Fruit fly (Drosophila melanogaster) whole organism, embryonic: Measurements from ENCODE around the gene CG4041.

ENCODE experiments used
- Bgb ChIP-seq: fragments of 200-800 bp; sonication (Bioruptor generic); IDR thresholded peaks from 2 replicates; pipeline ENCODE4 v1.3.6; 2022; ENCODE audit warnings: missing biosample characterization, missing genetic modification characterization; ENCODE audit not compliant: partially characterized antibody
- CG1024 ChIP-seq: fragments of 200-800 bp; sonication (Bioruptor generic); IDR thresholded peaks from 2 replicates; pipeline ENCODE4 v1.3.6; 2022; ENCODE audit warnings: missing biosample characterization, missing genetic modification characterization
- CG11695 ChIP-seq: fragments of 200-800 bp; sonication (Bioruptor generic); IDR thresholded peaks from 3 replicates; pipeline ENCODE4 v1.3.6; 2022; ENCODE audit warnings: missing biosample characterization, missing genetic modification characterization
- CG1233 ChIP-seq: fragments of 200-800 bp; sonication (Bioruptor generic); optimal IDR thresholded peaks from 4 replicates; lab custom pipeline; 2018; ENCODE audit warnings: missing biosample characterization, mild to moderate bottlenecking, missing genetic modification characterization
- CG12659 ChIP-seq: fragments of 200-800 bp; sonication (Bioruptor generic); optimal IDR thresholded peaks from 3 replicates; lab custom pipeline; 2017; ENCODE audit warnings: mild to moderate bottlenecking, missing biosample characterization, missing genetic modification reagents, missing genetic modification characterization
- CG12744 ChIP-seq: fragments of 200-800 bp; sonication (Bioruptor generic); optimal IDR thresholded peaks from 2 replicates; lab custom pipeline; 2016; ENCODE audit warnings: missing biosample characterization, missing genetic modification characterization
- CG12769 ChIP-seq: fragments of 200-800 bp; sonication (Bioruptor generic); optimal IDR thresholded peaks from 2 replicates; lab custom pipeline; 2019; ENCODE audit warnings: missing biosample characterization, mild to moderate bottlenecking, missing genetic modification characterization, moderate library complexity
- CG13894 ChIP-seq: fragments of 200-800 bp; sonication (Bioruptor generic); optimal IDR thresholded peaks from 3 replicates; lab custom pipeline; 2018; ENCODE audit warnings: missing biosample characterization, mild to moderate bottlenecking, missing genetic modification characterization, moderate library complexity
- CG1529 ChIP-seq: fragments of 200-800 bp; sonication (Bioruptor generic); optimal IDR thresholded peaks from 3 replicates; lab custom pipeline; 2018; ENCODE audit warnings: missing biosample characterization, missing genetic modification characterization
- CG18262 ChIP-seq: fragments of 200-800 bp; optimal IDR thresholded peaks from 3 replicates; lab custom pipeline; 2019; ENCODE audit warnings: missing biosample characterization, mild to moderate bottlenecking, missing genetic modification characterization, moderate library complexity
- CG1832 ChIP-seq: fragments of 200-800 bp; sonication (Bioruptor generic); optimal IDR thresholded peaks from 2 replicates; lab custom pipeline; 2017; ENCODE audit warnings: missing biosample characterization, mild to moderate bottlenecking, missing genetic modification characterization, inconsistent platforms
- CG18619 ChIP-seq: fragments of 200-800 bp; sonication (Bioruptor generic); optimal IDR thresholded peaks from 3 replicates; lab custom pipeline; 2017; ENCODE audit warnings: missing biosample characterization, mild to moderate bottlenecking, missing genetic modification characterization
- CG31224 ChIP-seq: fragments of 200-800 bp; sonication (Bioruptor generic); IDR thresholded peaks from 2 replicates; pipeline ENCODE4 v1.3.6; 2022; ENCODE audit warnings: missing biosample characterization, missing genetic modification characterization
- CG31365 ChIP-seq: fragments of 200-800 bp; sonication (Bioruptor generic); optimal IDR thresholded peaks from 2 replicates; lab custom pipeline; 2018; ENCODE audit warnings: missing biosample characterization, mild to moderate bottlenecking, missing genetic modification characterization
- CG31388 ChIP-seq: fragments of 200-800 bp; sonication (Bioruptor generic); optimal IDR thresholded peaks from 2 replicates; lab custom pipeline; 2016; ENCODE audit warnings: missing biosample characterization, missing genetic modification characterization
- CG3163 ChIP-seq: fragments of 200-800 bp; sonication (Bioruptor generic); optimal IDR thresholded peaks from 3 replicates; lab custom pipeline; 2016; ENCODE audit warnings: missing biosample characterization, missing genetic modification characterization
- CG42726 ChIP-seq: fragments of 200-800 bp; sonication (Bioruptor generic); IDR thresholded peaks from 2 replicates; pipeline ENCODE4 v1.3.6; 2022; ENCODE audit warnings: missing biosample characterization, missing genetic modification characterization; ENCODE audit not compliant: partially characterized antibody
- CG4328 ChIP-seq: fragments of 200-800 bp; sonication (Bioruptor generic); optimal IDR thresholded peaks from 3 replicates; lab custom pipeline; 2017; ENCODE audit warnings: missing biosample characterization, missing genetic modification reagents, missing genetic modification characterization
- CG4360 ChIP-seq: fragments of 200-800 bp; sonication (Bioruptor generic); IDR thresholded peaks from 2 replicates; pipeline ENCODE4 v1.3.6; 2022; ENCODE audit warnings: missing biosample characterization, missing genetic modification characterization
- CG6854 ChIP-seq: fragments of 200-800 bp; sonication (Bioruptor generic); optimal IDR thresholded peaks from 3 replicates; lab custom pipeline; 2017; ENCODE audit warnings: missing biosample characterization, mild to moderate bottlenecking, missing genetic modification characterization
- CG7745 ChIP-seq: fragments of 200-800 bp; sonication (Bioruptor generic); optimal IDR thresholded peaks from 2 replicates; lab custom pipeline; 2018; ENCODE audit warnings: missing biosample characterization, mild to moderate bottlenecking, missing genetic modification characterization, moderate library complexity
- CG8089 ChIP-seq: fragments of 200-800 bp; sonication (Bioruptor generic); optimal IDR thresholded peaks from 3 replicates; lab custom pipeline; 2016; ENCODE audit warnings: missing biosample characterization, missing genetic modification characterization
- CTCF ChIP-seq: fragments of 200-800 bp; sonication (Bioruptor generic); optimal IDR thresholded peaks from 2 replicates; lab custom pipeline; 2017; ENCODE audit warnings: missing biosample characterization, mild to moderate bottlenecking, missing genetic modification characterization, moderate library complexity
- CkIIα-i1 ChIP-seq: fragments of 200-800 bp; sonication (Bioruptor generic); IDR thresholded peaks from 2 replicates; pipeline ENCODE4 v1.3.6; 2022; ENCODE audit warnings: missing biosample characterization, missing genetic modification characterization
- Dbx ChIP-seq: fragments of 200-800 bp; sonication (Bioruptor generic); IDR thresholded peaks from 3 replicates; pipeline ENCODE4 v1.3.6; 2022; ENCODE audit warnings: missing biosample characterization, missing genetic modification characterization
- Elba2 ChIP-seq: fragments of 200-800 bp; sonication (Bioruptor generic); optimal IDR thresholded peaks from 3 replicates; lab custom pipeline; 2016; ENCODE audit warnings: missing biosample characterization, missing genetic modification characterization
- Fer1 ChIP-seq: fragments of 200-800 bp; sonication (Bioruptor generic); optimal IDR thresholded peaks from 2 replicates; lab custom pipeline; 2017; ENCODE audit warnings: missing biosample characterization, mild to moderate bottlenecking, missing genetic modification characterization
- Fer2 ChIP-seq: fragments of 200-800 bp; sonication (Bioruptor generic); optimal IDR thresholded peaks from 2 replicates; lab custom pipeline; 2018; ENCODE audit warnings: missing biosample characterization, mild to moderate bottlenecking, missing genetic modification characterization, moderate library complexity
- H15 ChIP-seq: fragments of 200-800 bp; sonication (Bioruptor generic); IDR thresholded peaks from 3 replicates; pipeline ENCODE4 v1.3.6; 2022; ENCODE audit warnings: missing biosample characterization, missing genetic modification characterization
- Kr ChIP-seq: fragments of 200-800 bp; sonication (Bioruptor generic); optimal IDR thresholded peaks from 2 replicates; lab custom pipeline; 2017; ENCODE audit warnings: missing biosample characterization, mild to moderate bottlenecking, missing genetic modification characterization
- Mes4 ChIP-seq: fragments of 200-800 bp; sonication (Bioruptor generic); optimal IDR thresholded peaks from 2 replicates; lab custom pipeline; 2016; ENCODE audit warnings: missing biosample characterization, missing genetic modification characterization
- Sox100B ChIP-seq: fragments of 200-800 bp; sonication (Bioruptor generic); optimal IDR thresholded peaks from 3 replicates; lab custom pipeline; 2018; ENCODE audit warnings: missing biosample characterization, mild to moderate bottlenecking, missing genetic modification characterization
- Vsx1 ChIP-seq: fragments of 200-800 bp; sonication (Bioruptor generic); optimal IDR thresholded peaks from 2 replicates; lab custom pipeline; 2017; ENCODE audit warnings: missing biosample characterization, mild to moderate bottlenecking, missing genetic modification characterization, missing genetic modification reagents
- Xrp1 ChIP-seq: fragments of 200-800 bp; sonication (Bioruptor generic); IDR thresholded peaks from 2 replicates; pipeline ENCODE4 v1.3.6; 2022; ENCODE audit warnings: missing biosample characterization, missing genetic modification characterization
- YL-1 ChIP-seq: fragments of 200-800 bp; sonication (Bioruptor generic); optimal IDR thresholded peaks from 3 replicates; lab custom pipeline; 2017; ENCODE audit warnings: missing biosample characterization, mild to moderate bottlenecking, missing genetic modification characterization
- ab ChIP-seq: fragments of 200-800 bp; sonication (Bioruptor generic); optimal IDR thresholded peaks from 2 replicates; lab custom pipeline; 2016; ENCODE audit warnings: missing biosample characterization, missing genetic modification characterization
- ac ChIP-seq: fragments of 200-800 bp; sonication (Bioruptor generic); optimal IDR thresholded peaks from 3 replicates; lab custom pipeline; 2017; ENCODE audit warnings: missing biosample characterization, mild to moderate bottlenecking, missing genetic modification characterization
- ato ChIP-seq: fragments of 200-800 bp; sonication (Bioruptor generic); IDR thresholded peaks from 2 replicates; pipeline ENCODE4 v1.3.6; 2022; ENCODE audit warnings: missing biosample characterization, missing genetic modification characterization; ENCODE audit not compliant: partially characterized antibody
- chif ChIP-seq, 2 experiments: fragments of 200-800 bp; sonication (Bioruptor generic); optimal IDR thresholded peaks; 3 replicates each; lab custom pipeline; 2016; ENCODE audit warnings: missing biosample characterization in 2 of 2, missing genetic modification characterization in 2 of 2
- hth ChIP-seq: fragments of >200 bp; optimal IDR thresholded peaks from 2 replicates; lab custom pipeline; 2017; ENCODE audit warnings: inconsistent platforms
- kah ChIP-seq: fragments of 200-800 bp; sonication (Bioruptor generic); optimal IDR thresholded peaks from 2 replicates; lab custom pipeline; 2018; ENCODE audit warnings: missing biosample characterization, mild to moderate bottlenecking, missing genetic modification characterization
- lbe ChIP-seq: fragments of 200-800 bp; sonication (Bioruptor generic); optimal IDR thresholded peaks from 2 replicates; lab custom pipeline; 2016; ENCODE audit warnings: missing biosample characterization, mild to moderate bottlenecking, missing genetic modification characterization
- luna ChIP-seq: fragments of 200-800 bp; sonication (Bioruptor generic); optimal IDR thresholded peaks from 2 replicates; lab custom pipeline; 2016; ENCODE audit warnings: missing biosample characterization, missing genetic modification characterization
- oc ChIP-seq: fragments of 200-800 bp; sonication (Bioruptor generic); optimal IDR thresholded peaks from 2 replicates; lab custom pipeline; 2018; ENCODE audit warnings: missing biosample characterization, mild to moderate bottlenecking, missing genetic modification characterization, moderate library complexity
- pzg ChIP-seq: fragments of 200-800 bp; sonication (Bioruptor generic); optimal IDR thresholded peaks from 3 replicates; lab custom pipeline; 2018; ENCODE audit warnings: missing biosample characterization, mild to moderate bottlenecking, missing genetic modification characterization, moderate library complexity
- ranshi ChIP-seq: fragments of 200-800 bp; sonication (Bioruptor generic); IDR thresholded peaks from 2 replicates; pipeline ENCODE4 v1.3.6; 2022; ENCODE audit warnings: missing biosample characterization, missing genetic modification characterization
- shn ChIP-seq: fragments of 200-800 bp; sonication (Bioruptor generic); optimal IDR thresholded peaks from 3 replicates; lab custom pipeline; 2016; ENCODE audit warnings: missing biosample characterization, missing genetic modification characterization
- usp ChIP-seq: fragments of >200 bp; optimal IDR thresholded peaks from 2 replicates; lab custom pipeline; 2017; ENCODE audit warnings: missing biosample characterization, missing genetic modification characterization
- z ChIP-seq: fragments of 200-800 bp; sonication (Bioruptor generic); IDR thresholded peaks from 3 replicates; pipeline ENCODE4 v1.3.6; 2022; ENCODE audit warnings: missing biosample characterization, missing genetic modification characterization

CG4041 gene

dm6 chrX:4919040-4919881, 1.0 kb upstream of the CG4041 start (continued):
- TF ChIP-seq Fer2 (tag; lab: Kevin White, UChicago) (peak; percentile 52), Mes4 (GFP tag; lab: Kevin White, UChicago) (peak; percentile 51), Vsx1 (GFP tag; lab: Kevin White, UChicago) (no peak), Fer1 (peak; percentile 71), z (no peak; the same call in 2 of the 3 replicates), Xrp1 (GFP tag; lab: Robert Waterston, UW) (peak; percentile 83), CG31224 (peak; percentile 61; the same call in 1 of the 2 replicates), CG12659 (peak; percentile 79), Elba2 (no peak), CG1233 (GFP tag; lab: Kevin White, UChicago) (peak; percentile 48), ato (GFP tag; lab: Robert Waterston, UW) (no peak), kah (GFP tag; lab: Kevin White, UChicago) (peak; percentile 17), pzg (GFP tag; lab: Kevin White, UChicago) (no peak), CG6854 (GFP tag; lab: Kevin White, UChicago) (no peak), CG1529 (GFP tag; lab: Kevin White, UChicago) (peak; percentile 14), CG1832 (GFP tag; lab: Kevin White, UChicago) (no peak), CG12744 (GFP tag; lab: Kevin White, UChicago) (peak; percentile 60), H15 (GFP tag; lab: Robert Waterston, UW) (peak; percentile 80), CG31388 (GFP tag; lab: Kevin White, UChicago) (peak; percentile 63), CG13894 (tag; lab: Kevin White, UChicago) (peak; percentile 5), Sox100B (GFP tag; lab: Kevin White, UChicago) (no peak), luna (GFP tag; lab: Kevin White, UChicago) (peak; percentile 49), Kr (GFP tag; lab: Kevin White, UChicago) (no peak), CG42726 (no peak), CG18262 (peak; percentile 63), CG31365 (tag; lab: Kevin White, UChicago) (peak; percentile 56), CG3163 (peak; percentile 60), CG11695 (GFP tag; lab: Robert Waterston, UW) (peak; percentile 84; the same call in 2 of the 3 replicates), lbe (no peak), CG1024 (GFP tag; lab: Robert Waterston, UW) (peak; percentile 69; the same call in 1 of the 2 replicates), ranshi (GFP tag; lab: Robert Waterston, UW) (peak; percentile 91), CTCF (peak; percentile 92), CG8089 (GFP tag; lab: Kevin White, UChicago) (peak; percentile 64), CG7745 (tag; lab: Kevin White, UChicago) (no peak), Dbx (GFP tag; lab: Robert Waterston, UW) (peak; percentile 86), CG4360 (peak; percentile 18; the same call in 1 of the 2 replicates), ac (GFP tag; lab: Kevin White, UChicago) (no peak), CG18619 (GFP tag; lab: Kevin White, UChicago) (peak; percentile 64), ab (peak; percentile 89), CG12769 (tag; lab: Kevin White, UChicago) (peak; percentile 95), chif (GFP tag; optimal IDR thresholded peaks at IDR 0.05; lab: Kevin White, UChicago) (peak; percentile 72 to 82), YL-1 (GFP tag; lab: Kevin White, UChicago) (peak; percentile 12), Bgb (GFP tag; lab: Robert Waterston, UW) (0 out of 2 replicates have a peak, but pooled peaks have one; percentile 5), CkIIα-i1 (GFP tag; lab: Robert Waterston, UW) (peak; percentile 47; the same call in 1 of the 2 replicates), oc (tag; lab: Kevin White, UChicago) (peak; percentile 74), usp (GFP tag; lab: Kevin White, UChicago) (no peak), CG4328 (GFP tag; lab: Kevin White, UChicago) (no peak), hth (lab: Kevin White, UChicago) (no peak), shn (peak; percentile 78)
